Fruit fly (Drosophila melanogaster) whole organism, embryonic: Measurements from ENCODE around the gene pdm2.

Source experiments
- Aef1 ChIP-seq: fragments of 200-800 bp; sonication (Bioruptor generic); IDR thresholded peaks from 3 replicates; pipeline ENCODE4 v1.3.6; 2022; ENCODE audit warnings: missing biosample characterization, missing genetic modification characterization
- Antp ChIP-seq: fragments of 200-800 bp; sonication (Bioruptor generic); optimal IDR thresholded peaks from 3 replicates; lab custom pipeline; 2016; ENCODE audit warnings: missing biosample characterization, missing genetic modification characterization
- B-H2 ChIP-seq: fragments of 200-800 bp; sonication (Bioruptor generic); optimal IDR thresholded peaks from 2 replicates; lab custom pipeline; 2018; ENCODE audit warnings: missing biosample characterization, mild to moderate bottlenecking, missing genetic modification characterization
- BEAF-32 ChIP-seq: fragments of 200-800 bp; sonication (Bioruptor generic); optimal IDR thresholded peaks from 3 replicates; lab custom pipeline; 2017; ENCODE audit warnings: missing biosample characterization, missing genetic modification characterization, mild to moderate bottlenecking, moderate library complexity, missing genetic modification reagents
- CG10321 ChIP-seq: fragments of 200-800 bp; sonication (Bioruptor generic); IDR thresholded peaks from 2 replicates; pipeline ENCODE4 v1.3.6; 2022; ENCODE audit warnings: missing biosample characterization, missing genetic modification characterization
- CG10979 ChIP-seq: fragments of 200-800 bp; sonication (Bioruptor generic); optimal IDR thresholded peaks from 2 replicates; lab custom pipeline; 2018; ENCODE audit warnings: missing biosample characterization, mild to moderate bottlenecking, missing genetic modification characterization, moderate library complexity
- CG11093 ChIP-seq: fragments of 200-800 bp; sonication (Bioruptor generic); IDR thresholded peaks from 3 replicates; pipeline ENCODE4 v1.3.6; 2022; ENCODE audit warnings: missing biosample characterization, missing genetic modification characterization
- CG11504 ChIP-seq: fragments of 200-800 bp; sonication (Bioruptor generic); optimal IDR thresholded peaks from 3 replicates; lab custom pipeline; 2019; ENCODE audit warnings: missing biosample characterization, mild to moderate bottlenecking, missing genetic modification characterization, moderate library complexity
- CG12769 ChIP-seq: fragments of 200-800 bp; sonication (Bioruptor generic); optimal IDR thresholded peaks from 2 replicates; lab custom pipeline; 2019; ENCODE audit warnings: missing biosample characterization, mild to moderate bottlenecking, missing genetic modification characterization, moderate library complexity
- CG13287 ChIP-seq: fragments of 200-800 bp; sonication (Bioruptor generic); IDR thresholded peaks from 2 replicates; pipeline ENCODE4 v1.3.6; 2022; ENCODE audit warnings: missing biosample characterization, missing genetic modification characterization; ENCODE audit not compliant: partially characterized antibody
- CG14860 ChIP-seq: fragments of 200-800 bp; sonication (Bioruptor generic); IDR thresholded peaks from 3 replicates; pipeline ENCODE4 v1.3.6; 2022; ENCODE audit warnings: missing biosample characterization, missing genetic modification characterization; ENCODE audit not compliant: partially characterized antibody
- CG1529 ChIP-seq: fragments of 200-800 bp; sonication (Bioruptor generic); optimal IDR thresholded peaks from 3 replicates; lab custom pipeline; 2018; ENCODE audit warnings: missing biosample characterization, missing genetic modification characterization
- CG2120 ChIP-seq: fragments of 200-800 bp; sonication (Bioruptor generic); optimal IDR thresholded peaks from 3 replicates; lab custom pipeline; 2016; ENCODE audit warnings: missing biosample characterization, missing genetic modification characterization
- CG3065 ChIP-seq: fragments of 200-800 bp; sonication (Bioruptor generic); optimal IDR thresholded peaks from 2 replicates; lab custom pipeline; 2016; ENCODE audit warnings: missing biosample characterization, missing genetic modification characterization
- CG7987 ChIP-seq: fragments of 200-800 bp; sonication (Bioruptor generic); optimal IDR thresholded peaks from 2 replicates; lab custom pipeline; 2018; ENCODE audit warnings: missing biosample characterization, mild to moderate bottlenecking, missing genetic modification characterization, moderate library complexity
- CG8478 ChIP-seq: fragments of >200 bp; optimal IDR thresholded peaks from 2 replicates; lab custom pipeline; 2018
- CrebB ChIP-seq: fragments of 200-800 bp; sonication (Bioruptor generic); optimal IDR thresholded peaks from 3 replicates; lab custom pipeline; 2018; ENCODE audit warnings: missing biosample characterization, mild to moderate bottlenecking, missing genetic modification characterization
- Dip3 ChIP-seq: fragments of 200-800 bp; sonication (Bioruptor generic); optimal IDR thresholded peaks from 3 replicates; lab custom pipeline; 2016; ENCODE audit warnings: missing biosample characterization, missing genetic modification characterization
- Fer1 ChIP-seq: fragments of 200-800 bp; sonication (Bioruptor generic); optimal IDR thresholded peaks from 2 replicates; lab custom pipeline; 2017; ENCODE audit warnings: missing biosample characterization, mild to moderate bottlenecking, missing genetic modification characterization
- Hr3 ChIP-seq: fragments of 200-800 bp; sonication (Bioruptor generic); optimal IDR thresholded peaks from 3 replicates; lab custom pipeline; 2016; ENCODE audit warnings: missing biosample characterization, missing genetic modification characterization
- MTF-1 ChIP-seq: fragments of 200-800 bp; sonication (Bioruptor generic); optimal IDR thresholded peaks from 2 replicates; lab custom pipeline; 2018; ENCODE audit warnings: missing biosample characterization, mild to moderate bottlenecking, missing genetic modification characterization, borderline replicate concordance
- Meics ChIP-seq: fragments of 200-800 bp; sonication (Bioruptor generic); optimal IDR thresholded peaks from 2 replicates; lab custom pipeline; 2017; ENCODE audit warnings: missing biosample characterization, mild to moderate bottlenecking, missing genetic modification characterization
- Mrtf ChIP-seq: fragments of 200-800 bp; sonication (Bioruptor generic); IDR thresholded peaks from 3 replicates; pipeline ENCODE4 v1.3.6; 2022; ENCODE audit warnings: missing biosample characterization, missing genetic modification characterization
- Neu2 ChIP-seq: fragments of 200-800 bp; sonication (Bioruptor generic); optimal IDR thresholded peaks from 3 replicates; lab custom pipeline; 2016; ENCODE audit warnings: missing biosample characterization, missing genetic modification characterization, borderline replicate concordance
- Nf-YC ChIP-seq: fragments of 200-800 bp; optimal IDR thresholded peaks from 3 replicates; lab custom pipeline; 2019; ENCODE audit warnings: missing biosample characterization, mild to moderate bottlenecking, missing genetic modification characterization, moderate library complexity
- NfI ChIP-seq: fragments of 200-800 bp; sonication (Bioruptor generic); optimal IDR thresholded peaks from 3 replicates; lab custom pipeline; 2018; ENCODE audit warnings: missing biosample characterization, mild to moderate bottlenecking, missing genetic modification characterization, moderate library complexity
- ac ChIP-seq: fragments of 200-800 bp; sonication (Bioruptor generic); optimal IDR thresholded peaks from 3 replicates; lab custom pipeline; 2017; ENCODE audit warnings: missing biosample characterization, mild to moderate bottlenecking, missing genetic modification characterization
- az2 ChIP-seq: fragments of 200-800 bp; sonication (Bioruptor generic); optimal IDR thresholded peaks from 3 replicates; lab custom pipeline; 2016; ENCODE audit warnings: missing biosample characterization, missing genetic modification characterization
- cato ChIP-seq: fragments of 200-800 bp; sonication (Bioruptor generic); optimal IDR thresholded peaks from 2 replicates; lab custom pipeline; 2016; ENCODE audit warnings: missing biosample characterization, missing genetic modification characterization, borderline replicate concordance
- caup ChIP-seq: fragments of 200-800 bp; sonication (Bioruptor generic); optimal IDR thresholded peaks from 3 replicates; lab custom pipeline; 2017; ENCODE audit warnings: missing biosample characterization, mild to moderate bottlenecking, missing genetic modification characterization, moderate library complexity; ENCODE audit not compliant: severe bottlenecking
- ci ChIP-seq: fragments of 200-800 bp; sonication (Bioruptor generic); IDR thresholded peaks from 3 replicates; pipeline ENCODE4 v1.3.6; 2022; ENCODE audit warnings: missing biosample characterization, missing genetic modification characterization
- dysf ChIP-seq: fragments of 200-800 bp; sonication (Bioruptor generic); IDR thresholded peaks from 3 replicates; pipeline ENCODE4 v1.3.6; 2022; ENCODE audit warnings: missing biosample characterization, missing genetic modification characterization
- kay ChIP-seq: fragments of 200-800 bp; sonication (Bioruptor generic); optimal IDR thresholded peaks from 2 replicates; lab custom pipeline; 2016; ENCODE audit warnings: missing biosample characterization, missing genetic modification characterization
- nerfin-1 ChIP-seq: fragments of 200-800 bp; sonication (Bioruptor generic); optimal IDR thresholded peaks from 3 replicates; lab custom pipeline; 2019; ENCODE audit warnings: missing biosample characterization, mild to moderate bottlenecking, missing genetic modification characterization, moderate library complexity
- salm ChIP-seq: fragments of 200-800 bp; sonication (Bioruptor generic); optimal IDR thresholded peaks from 2 replicates; lab custom pipeline; 2018; ENCODE audit warnings: missing biosample characterization, mild to moderate bottlenecking, missing genetic modification characterization
- slbo ChIP-seq: fragments of 200-800 bp; sonication (Bioruptor generic); IDR thresholded peaks from 2 replicates; pipeline ENCODE4 v1.3.6; 2022; ENCODE audit warnings: missing biosample characterization, missing genetic modification characterization
- sob ChIP-seq: fragments of 200-800 bp; sonication (Bioruptor generic); IDR thresholded peaks from 2 replicates; pipeline ENCODE4 v1.3.6; 2022; ENCODE audit warnings: missing biosample characterization, missing genetic modification characterization
- tna ChIP-seq: fragments of 200-800 bp; sonication (Bioruptor generic); IDR thresholded peaks from 2 replicates; pipeline ENCODE4 v1.3.6; 2022; ENCODE audit warnings: missing biosample characterization, missing genetic modification characterization; ENCODE audit not compliant: partially characterized antibody
- ttk ChIP-seq: fragments of 200-800 bp; sonication (Bioruptor generic); IDR thresholded peaks from 2 replicates; pipeline ENCODE4 v2.1.2; 2022; ENCODE audit warnings: missing biosample characterization, missing genetic modification characterization

Gene pdm2

dm6 chr2L:12721794-12722315 is 64.9 kb downstream of the pdm2 start, which contains the start of gene Pih1D1 (continued):
- peak; percentile 95 for TF ChIP-seq Aef1
- TF ChIP-seq ci: peak; percentile 90
- TF ChIP-seq slbo (GFP tag; lab: Robert Waterston, UW): peak; percentile 97
- peak; percentile 96 for TF ChIP-seq Meics (GFP tag; lab: Kevin White, UChicago)
- peak; percentile 98 for TF ChIP-seq dysf
- TF ChIP-seq NfI (GFP tag; lab: Kevin White, UChicago): peak; percentile 94
- TF ChIP-seq Nf-YC: no peak
- TF ChIP-seq CG1529 (GFP tag; lab: Kevin White, UChicago): peak; percentile 86
- peak; percentile 66 for TF ChIP-seq CG7987 (GFP tag; lab: Kevin White, UChicago)
- peak; percentile 85 for TF ChIP-seq B-H2 (GFP tag; lab: Kevin White, UChicago)
- no peak for TF ChIP-seq CG13287 (GFP tag; lab: Robert Waterston, UW)
- TF ChIP-seq caup: peak; percentile 93
- TF ChIP-seq ac: peak; percentile 7
- peak; percentile 94 for TF ChIP-seq az2 (GFP tag; lab: Kevin White, UChicago)
- peak; percentile 92 for TF ChIP-seq Fer1 (GFP tag; lab: Kevin White, UChicago)
- peak; percentile 62 for TF ChIP-seq salm (tag; lab: Kevin White, UChicago)
- peak; percentile 89 for TF ChIP-seq kay
- peak; percentile 93 for TF ChIP-seq cato (GFP tag; lab: Kevin White, UChicago)
- peak; percentile 83 for TF ChIP-seq Antp (GFP tag; lab: Kevin White, UChicago)
- peak; percentile 94 for TF ChIP-seq Dip3 (GFP tag; lab: Kevin White, UChicago)
- TF ChIP-seq CG10321 (GFP tag; lab: Robert Waterston, UW): peak; percentile 73
- TF ChIP-seq tna (GFP tag; lab: Robert Waterston, UW): no peak
- TF ChIP-seq CG11504 (tag; lab: Kevin White, UChicago): peak; percentile 96
- peak; percentile 70 for TF ChIP-seq CrebB (tag; lab: Kevin White, UChicago)
- peak; percentile 57 for TF ChIP-seq MTF-1 (GFP tag; lab: Kevin White, UChicago)
- TF ChIP-seq CG2120: peak; percentile 97
- TF ChIP-seq CG8478: no peak
- no peak for TF ChIP-seq CG12769 (tag; lab: Kevin White, UChicago)
- peak; percentile 97 for TF ChIP-seq Hr3 (GFP tag; lab: Kevin White, UChicago)
- peak; percentile 44 for TF ChIP-seq Neu2 (GFP tag; lab: Kevin White, UChicago)
- TF ChIP-seq CG11093 (GFP tag; lab: Robert Waterston, UW): peak; percentile 95
- no peak for TF ChIP-seq CG14860 (GFP tag; lab: Robert Waterston, UW)
- TF ChIP-seq ttk: peak; percentile 94
- peak; percentile 62 for TF ChIP-seq BEAF-32 (GFP tag; lab: Kevin White, UChicago)
- TF ChIP-seq CG10979 (tag; lab: Kevin White, UChicago): peak; percentile 92
- peak; percentile 93 for TF ChIP-seq Mrtf (GFP tag; lab: Robert Waterston, UW)
- peak; percentile 76 for TF ChIP-seq CG3065 (GFP tag; lab: Kevin White, UChicago)
- peak; percentile 95 for TF ChIP-seq nerfin-1
- TF ChIP-seq sob (GFP tag; lab: Robert Waterston, UW): peak; percentile 96
- TF ChIP-seq, all 482 proteins: peak for 417
